Worm (Caenorhabditis elegans) whole organism, L1 larva: ENCODE measurements around the gene snf-3.

Source experiments
- egl-13 ChIP-seq: sonication (generic microtip); optimal IDR thresholded peaks from 2 replicates; lab custom pipeline; 2016; ENCODE audit warnings: missing genotype, missing genetic modification reagents, missing genetic modification characterization, missing compliant biosample characterization
- fkh-10 ChIP-seq: sonication (generic microtip); optimal IDR thresholded peaks from 2 replicates; lab custom pipeline; 2017; ENCODE audit warnings: missing biosample characterization, missing genetic modification reagents, missing genetic modification characterization
- irx-1 ChIP-seq: sonication (generic microtip); optimal IDR thresholded peaks from 2 replicates; lab custom pipeline; 2016; ENCODE audit warnings: missing genetic modification characterization, missing compliant biosample characterization
- mdl-1 ChIP-seq, 2 experiments: fragments of 150-350 bp; optimal IDR thresholded peaks; 2 replicates each; lab custom pipeline; 2014 to 2017; ENCODE audit warnings: missing biosample characterization in 2 of 2, missing genetic modification characterization in 2 of 2, inconsistent platforms in 1 of 2
- nhr-28 ChIP-seq: fragments of 150-350 bp; optimal IDR thresholded peaks from 2 replicates; lab custom pipeline; 2014; ENCODE audit warnings: missing biosample characterization, missing genetic modification characterization
- tbx-2 ChIP-seq: sonication (generic microtip); optimal IDR thresholded peaks from 2 replicates; lab custom pipeline; 2016; ENCODE audit warnings: missing genetic modification characterization, missing compliant biosample characterization

- TF ChIP-seq egl-13 (tag; lab: Kevin White, UChicago), result no peak
- no peak for TF ChIP-seq nhr-28 (tag; lab: Kevin White, UChicago)
- no peak for TF ChIP-seq fkh-10 (GFP tag; lab: Kevin White, UChicago)
- no peak for TF ChIP-seq tbx-2
- no peak for TF ChIP-seq mdl-1 (tag; optimal IDR thresholded peaks at IDR 0.05; lab: Kevin White, UChicago)
- no peak for TF ChIP-seq irx-1 (tag; lab: Kevin White, UChicago)
Measured at ce11 chrII:1071432-1071831, 20.4 kb upstream of the snf-3 start.
